Fruit fly (Drosophila melanogaster) whole organism, embryonic: ENCODE data around the gene p24-2.

ENCODE experiments used
- Bdp1 ChIP-seq: fragments of 200-800 bp; sonication (Bioruptor generic); optimal IDR thresholded peaks from 3 replicates; lab custom pipeline; 2016; ENCODE audit warnings: missing biosample characterization, missing genetic modification characterization
- Blimp-1 ChIP-seq: fragments of 200-800 bp; sonication (Bioruptor generic); optimal IDR thresholded peaks from 3 replicates; lab custom pipeline; 2018; ENCODE audit warnings: missing biosample characterization, missing genetic modification characterization, mild to moderate bottlenecking, moderate library complexity, missing genetic modification reagents
- CG10979 ChIP-seq: fragments of 200-800 bp; sonication (Bioruptor generic); optimal IDR thresholded peaks from 2 replicates; lab custom pipeline; 2018; ENCODE audit warnings: missing biosample characterization, mild to moderate bottlenecking, missing genetic modification characterization, moderate library complexity
- CG12155 ChIP-seq: fragments of 200-800 bp; sonication (Bioruptor generic); optimal IDR thresholded peaks from 3 replicates; lab custom pipeline; 2016; ENCODE audit warnings: missing biosample characterization, missing genetic modification characterization
- CG13287 ChIP-seq: fragments of 200-800 bp; sonication (Bioruptor generic); IDR thresholded peaks from 2 replicates; pipeline ENCODE4 v1.3.6; 2022; ENCODE audit warnings: missing biosample characterization, missing genetic modification characterization; ENCODE audit not compliant: partially characterized antibody
- CG13624 ChIP-seq: fragments of 200-800 bp; sonication (Bioruptor generic); optimal IDR thresholded peaks from 2 replicates; lab custom pipeline; 2016; ENCODE audit warnings: missing biosample characterization, missing genetic modification characterization
- CG15514 ChIP-seq: fragments of 200-800 bp; sonication (Bioruptor generic); optimal IDR thresholded peaks from 3 replicates; lab custom pipeline; 2017; ENCODE audit warnings: missing biosample characterization, missing genetic modification characterization, mild to moderate bottlenecking, moderate library complexity, missing genetic modification reagents
- CG1603 ChIP-seq: fragments of 200-800 bp; sonication (Bioruptor generic); optimal IDR thresholded peaks from 2 replicates; lab custom pipeline; 2019; ENCODE audit warnings: missing biosample characterization, mild to moderate bottlenecking, missing genetic modification characterization, moderate library complexity
- CG17829 ChIP-seq: fragments of 200-800 bp; optimal IDR thresholded peaks from 2 replicates; lab custom pipeline; 2019; ENCODE audit warnings: missing biosample characterization, mild to moderate bottlenecking, missing genetic modification characterization, moderate library complexity
- CG2116 ChIP-seq: fragments of 200-800 bp; sonication (Bioruptor generic); optimal IDR thresholded peaks from 3 replicates; lab custom pipeline; 2018; ENCODE audit warnings: missing biosample characterization, mild to moderate bottlenecking, missing genetic modification characterization
- CG31365 ChIP-seq: fragments of 200-800 bp; sonication (Bioruptor generic); optimal IDR thresholded peaks from 2 replicates; lab custom pipeline; 2018; ENCODE audit warnings: missing biosample characterization, mild to moderate bottlenecking, missing genetic modification characterization
- CG33213 ChIP-seq: fragments of 200-800 bp; sonication (Bioruptor generic); optimal IDR thresholded peaks from 3 replicates; lab custom pipeline; 2016; ENCODE audit warnings: missing biosample characterization, missing genetic modification characterization
- CG34422 ChIP-seq: fragments of 200-800 bp; sonication (Bioruptor generic); IDR thresholded peaks from 3 replicates; pipeline ENCODE4 v1.3.6; 2022; ENCODE audit warnings: missing biosample characterization, missing genetic modification characterization
- CG42726 ChIP-seq: fragments of 200-800 bp; sonication (Bioruptor generic); IDR thresholded peaks from 2 replicates; pipeline ENCODE4 v1.3.6; 2022; ENCODE audit warnings: missing biosample characterization, missing genetic modification characterization; ENCODE audit not compliant: partially characterized antibody
- CHES-1-like ChIP-seq: fragments of 200-800 bp; sonication (Bioruptor generic); optimal IDR thresholded peaks from 2 replicates; lab custom pipeline; 2016; ENCODE audit warnings: missing biosample characterization, missing genetic modification characterization
- CoRest ChIP-seq: fragments of 200-800 bp; sonication (Bioruptor generic); optimal IDR thresholded peaks from 3 replicates; lab custom pipeline; 2018; ENCODE audit warnings: missing biosample characterization, mild to moderate bottlenecking, missing genetic modification characterization, moderate library complexity
- Dad ChIP-seq: fragments of 200-800 bp; sonication (Bioruptor generic); optimal IDR thresholded peaks from 3 replicates; lab custom pipeline; 2016; ENCODE audit warnings: missing biosample characterization, missing genetic modification characterization
- Dref ChIP-seq: fragments of 200-800 bp; sonication (Bioruptor generic); IDR thresholded peaks from 2 replicates; pipeline ENCODE4 v1.3.6; 2022; ENCODE audit warnings: missing biosample characterization, missing genetic modification characterization
- ERR ChIP-seq: fragments of 200-800 bp; sonication (Bioruptor generic); optimal IDR thresholded peaks from 2 replicates; lab custom pipeline; 2016; ENCODE audit warnings: missing biosample characterization, missing genetic modification characterization
- HLH4C ChIP-seq: fragments of 200-800 bp; sonication (Bioruptor generic); IDR thresholded peaks from 3 replicates; pipeline ENCODE4 v1.3.6; 2022; ENCODE audit warnings: missing biosample characterization, missing genetic modification characterization; ENCODE audit not compliant: partially characterized antibody
- Hmr ChIP-seq: fragments of 200-800 bp; sonication (Bioruptor generic); optimal IDR thresholded peaks from 3 replicates; lab custom pipeline; 2017; ENCODE audit warnings: mild to moderate bottlenecking, missing biosample characterization, missing genetic modification reagents, missing genetic modification characterization
- Hmx ChIP-seq: fragments of 200-800 bp; sonication (Bioruptor generic); optimal IDR thresholded peaks from 2 replicates; lab custom pipeline; 2016; ENCODE audit warnings: missing biosample characterization, missing genetic modification characterization
- MESR4 ChIP-seq: fragments of 200-800 bp; sonication (Bioruptor generic); optimal IDR thresholded peaks from 2 replicates; lab custom pipeline; 2018; ENCODE audit warnings: missing biosample characterization, mild to moderate bottlenecking, missing genetic modification characterization, moderate library complexity
- Mes4 ChIP-seq: fragments of 200-800 bp; sonication (Bioruptor generic); optimal IDR thresholded peaks from 2 replicates; lab custom pipeline; 2016; ENCODE audit warnings: missing biosample characterization, missing genetic modification characterization
- Mrtf ChIP-seq: fragments of 200-800 bp; sonication (Bioruptor generic); IDR thresholded peaks from 3 replicates; pipeline ENCODE4 v1.3.6; 2022; ENCODE audit warnings: missing biosample characterization, missing genetic modification characterization
- Nf-YC ChIP-seq: fragments of 200-800 bp; optimal IDR thresholded peaks from 3 replicates; lab custom pipeline; 2019; ENCODE audit warnings: missing biosample characterization, mild to moderate bottlenecking, missing genetic modification characterization, moderate library complexity
- NfI ChIP-seq: fragments of 200-800 bp; sonication (Bioruptor generic); optimal IDR thresholded peaks from 3 replicates; lab custom pipeline; 2018; ENCODE audit warnings: missing biosample characterization, mild to moderate bottlenecking, missing genetic modification characterization, moderate library complexity
- Pdp1 ChIP-seq, 2 experiments: fragments of 200-800 bp; sonication (Bioruptor generic); optimal IDR thresholded peaks; 3 replicates each; lab custom pipeline; 2016; ENCODE audit warnings: missing biosample characterization in 2 of 2, missing genetic modification characterization in 2 of 2, mild to moderate bottlenecking in 1 of 2, moderate library complexity in 1 of 2
- Side ChIP-seq: fragments of 200-800 bp; sonication (Bioruptor generic); optimal IDR thresholded peaks from 2 replicates; lab custom pipeline; 2016; ENCODE audit warnings: missing biosample characterization, missing genetic modification characterization
- Sin3A ChIP-seq: fragments of >200 bp; optimal IDR thresholded peaks from 2 replicates; lab custom pipeline; 2018
- Sry-δ ChIP-seq: fragments of 200-800 bp; sonication (Bioruptor generic); optimal IDR thresholded peaks from 2 replicates; lab custom pipeline; 2016; ENCODE audit warnings: missing biosample characterization, missing genetic modification characterization
- amos ChIP-seq: fragments of 200-800 bp; sonication (Bioruptor generic); IDR thresholded peaks from 2 replicates; pipeline ENCODE4 v1.3.6; 2022; ENCODE audit warnings: missing biosample characterization, missing genetic modification characterization; ENCODE audit not compliant: partially characterized antibody
- aop ChIP-seq: fragments of 200-800 bp; sonication (Bioruptor generic); IDR thresholded peaks from 2 replicates; pipeline ENCODE4 v1.3.6; 2022; ENCODE audit warnings: missing biosample characterization, missing genetic modification characterization
- bigmax ChIP-seq: fragments of 200-800 bp; sonication (Bioruptor generic); optimal IDR thresholded peaks from 2 replicates; lab custom pipeline; 2018; ENCODE audit warnings: missing biosample characterization, mild to moderate bottlenecking, missing genetic modification characterization
- chinmo ChIP-seq: fragments of 200-800 bp; sonication (Bioruptor generic); IDR thresholded peaks from 4 replicates; pipeline ENCODE4 v1.3.6; 2022; ENCODE audit warnings: missing biosample characterization, missing genetic modification characterization; ENCODE audit not compliant: partially characterized antibody
- ci ChIP-seq: fragments of 200-800 bp; sonication (Bioruptor generic); IDR thresholded peaks from 3 replicates; pipeline ENCODE4 v1.3.6; 2022; ENCODE audit warnings: missing biosample characterization, missing genetic modification characterization
- crp ChIP-seq, 2 experiments: fragments of 200-800 bp; sonication (Bioruptor generic); optimal IDR thresholded peaks; 2 replicates in 1 of 2; 3 replicates in 1 of 2; lab custom pipeline; 2017; ENCODE audit warnings: missing biosample characterization in 2 of 2, missing genetic modification characterization in 2 of 2, mild to moderate bottlenecking in 1 of 2, moderate library complexity in 1 of 2
- emc ChIP-seq: fragments of 200-800 bp; sonication (Bioruptor generic); optimal IDR thresholded peaks from 2 replicates; lab custom pipeline; 2016; ENCODE audit warnings: missing biosample characterization, missing genetic modification characterization
- grau ChIP-seq: fragments of 200-800 bp; optimal IDR thresholded peaks from 3 replicates; lab custom pipeline; 2019; ENCODE audit warnings: missing biosample characterization, mild to moderate bottlenecking, missing genetic modification characterization, moderate library complexity
- knrl ChIP-seq: fragments of 200-800 bp; sonication (Bioruptor generic); IDR thresholded peaks from 3 replicates; pipeline ENCODE4 v1.3.6; 2022; ENCODE audit warnings: missing biosample characterization, missing genetic modification characterization; ENCODE audit not compliant: partially characterized antibody
- nerfin-1 ChIP-seq: fragments of 200-800 bp; sonication (Bioruptor generic); optimal IDR thresholded peaks from 3 replicates; lab custom pipeline; 2019; ENCODE audit warnings: missing biosample characterization, mild to moderate bottlenecking, missing genetic modification characterization, moderate library complexity
- p53 ChIP-seq: fragments of 200-800 bp; sonication (Bioruptor generic); optimal IDR thresholded peaks from 2 replicates; lab custom pipeline; 2016; ENCODE audit warnings: missing biosample characterization, missing genetic modification characterization
- pho ChIP-seq: fragments of 200-800 bp; sonication (Bioruptor generic); optimal IDR thresholded peaks from 2 replicates; lab custom pipeline; 2016; ENCODE audit warnings: missing biosample characterization, missing genetic modification characterization
- pita ChIP-seq: fragments of 200-800 bp; sonication (Bioruptor generic); optimal IDR thresholded peaks from 2 replicates; lab custom pipeline; 2017; ENCODE audit warnings: missing biosample characterization, mild to moderate bottlenecking, missing genetic modification characterization
- sd ChIP-seq: fragments of 200-800 bp; sonication (Bioruptor generic); optimal IDR thresholded peaks from 3 replicates; lab custom pipeline; 2018; ENCODE audit warnings: missing biosample characterization, mild to moderate bottlenecking, missing genetic modification characterization, moderate library complexity
- shn ChIP-seq: fragments of 200-800 bp; sonication (Bioruptor generic); optimal IDR thresholded peaks from 3 replicates; lab custom pipeline; 2016; ENCODE audit warnings: missing biosample characterization, missing genetic modification characterization
- tup ChIP-seq: fragments of 200-800 bp; sonication (Bioruptor generic); optimal IDR thresholded peaks from 2 replicates; lab custom pipeline; 2016; ENCODE audit warnings: missing biosample characterization, mild to moderate bottlenecking, missing genetic modification characterization, moderate library complexity
- z ChIP-seq: fragments of 200-800 bp; sonication (Bioruptor generic); IDR thresholded peaks from 3 replicates; pipeline ENCODE4 v1.3.6; 2022; ENCODE audit warnings: missing biosample characterization, missing genetic modification characterization

The p24-2 gene

DNA sequence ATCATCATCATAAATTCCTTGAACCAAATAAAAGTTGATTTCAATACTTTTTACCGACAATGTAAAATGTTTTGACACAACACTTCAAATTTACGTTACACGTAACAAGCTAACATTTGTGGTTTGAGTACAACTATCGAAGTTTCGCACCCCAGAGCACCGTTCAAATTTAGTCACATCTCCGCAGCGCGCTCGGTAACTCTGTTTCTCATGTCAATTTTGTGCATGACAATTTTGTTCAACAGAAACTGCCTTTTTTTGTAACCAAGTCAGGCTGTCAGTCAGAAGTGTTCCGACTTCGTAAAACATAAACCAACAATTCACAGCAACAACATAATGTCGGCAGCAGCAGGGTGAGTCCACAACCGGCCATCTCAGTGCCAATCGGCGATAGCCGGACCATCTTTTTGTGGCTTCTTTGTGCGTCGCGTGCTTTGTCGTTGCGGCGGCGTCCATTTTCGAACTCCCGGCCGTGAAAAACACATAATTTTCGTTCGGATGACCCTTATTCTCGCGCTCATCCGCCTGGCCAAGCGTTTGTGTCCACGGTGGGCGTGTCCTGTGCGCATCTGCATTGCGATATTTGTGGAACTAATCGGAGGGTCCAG is 14.8 kb downstream of the p24-2 start, which contains the start of gene p23 (continued):
- TF ChIP-seq Hmr (GFP tag; lab: Kevin White, UChicago) (peak; percentile 66), HLH4C (0 out of 3 replicates have a peak, but pooled peaks have one; percentile 17), chinmo (GFP tag; lab: Robert Waterston, UW) (peak; percentile 83; the same call in 1 of the 4 replicates), Hmx (no peak), CG12155 (GFP tag; lab: Kevin White, UChicago) (peak; percentile 11), Mes4 (no peak), bigmax (peak; percentile 96), z (GFP tag; lab: Robert Waterston, UW) (no peak), CG15514 (GFP tag; lab: Kevin White, UChicago) (peak; percentile 54), CG17829 (peak; percentile 42), amos (peak; percentile 73), Dad (peak; percentile 15), grau (no peak), p53 (GFP tag; lab: Kevin White, UChicago) (peak; percentile 69), CG1603 (tag; lab: Kevin White, UChicago) (peak; percentile 86), CoRest (peak; percentile 17), Bdp1 (GFP tag; lab: Kevin White, UChicago) (peak; percentile 15), tup (GFP tag; lab: Kevin White, UChicago) (no peak), emc (GFP tag; lab: Kevin White, UChicago) (no peak), Mrtf (GFP tag; lab: Robert Waterston, UW) (no peak), Sry-δ (GFP tag; lab: Kevin White, UChicago) (peak; percentile 58), CG34422 (GFP tag; lab: Robert Waterston, UW) (peak; percentile 73; the same call in 1 of the 3 replicates), crp (GFP tag; optimal IDR thresholded peaks at IDR 0.05; lab: Kevin White, UChicago) (peak in 1 of 2 experiments; percentile 11), ci (GFP tag; lab: Robert Waterston, UW) (0 out of 3 replicates have a peak, but pooled peaks have one; percentile 12), CG31365 (tag; lab: Kevin White, UChicago) (no peak), CG2116 (peak; percentile 1), pita (GFP tag; lab: Kevin White, UChicago) (peak; percentile 94), Pdp1 (GFP tag; optimal IDR thresholded peaks at IDR 0.05; lab: Kevin White, UChicago) (peak in 1 of 2 experiments; percentile 86), knrl (GFP tag; lab: Robert Waterston, UW) (peak; percentile 67; the same call in 2 of the 3 replicates), ERR (GFP tag; lab: Kevin White, UChicago) (peak; percentile 31), Side (GFP tag; lab: Kevin White, UChicago) (peak; percentile 8), CG10979 (tag; lab: Kevin White, UChicago) (no peak), Nf-YC (tag; lab: Kevin White, UChicago) (no peak), MESR4 (GFP tag; lab: Kevin White, UChicago) (peak; percentile 94), CG42726 (GFP tag; lab: Robert Waterston, UW) (peak; percentile 26; the same call in 1 of the 2 replicates), aop (no peak), shn (GFP tag; lab: Kevin White, UChicago) (peak; percentile 12), CHES-1-like (peak; percentile 42), NfI (GFP tag; lab: Kevin White, UChicago) (peak; percentile 9), Sin3A (lab: Kevin White, UChicago) (peak; percentile 57), CG33213 (GFP tag; lab: Kevin White, UChicago) (peak; percentile 69), CG13624 (GFP tag; lab: Kevin White, UChicago) (peak; percentile 59), Blimp-1 (GFP tag; lab: Kevin White, UChicago) (no peak), Dref (GFP tag; lab: Robert Waterston, UW) (peak; percentile 44), nerfin-1 (peak; percentile 84), pho (GFP tag; lab: Kevin White, UChicago) (peak; percentile 24), CG13287 (GFP tag; lab: Robert Waterston, UW) (peak; percentile 55; the same call in 1 of the 2 replicates), sd (tag; lab: Kevin White, UChicago) (peak; percentile 82)
